Worm (Caenorhabditis elegans) whole organism, L4 larva: ENCODE measurements around the gene Y55F3AM.13.

Experiments
- F37D6.2 ChIP-seq: sonication (generic microtip); optimal IDR thresholded peaks from 2 replicates; lab custom pipeline; 2016; ENCODE audit warnings: mild to moderate bottlenecking, missing genetic modification characterization, missing compliant biosample characterization
- F44E2.7 ChIP-seq: fragments of 200-800 bp; sonication (Bioruptor generic); IDR thresholded peaks from 2 replicates; pipeline ENCODE4 v2.1.2; 2022; ENCODE audit warnings: missing genetic modification characterization, missing compliant biosample characterization
- T20F7.1 ChIP-seq: fragments of 200-800 bp; sonication (Bioruptor generic); optimal IDR thresholded peaks from 2 replicates; lab custom pipeline; 2018; ENCODE audit warnings: mild to moderate bottlenecking, missing genetic modification characterization, missing compliant biosample characterization
- Y75B8A.6 ChIP-seq: fragments of 200-800 bp; sonication (Bioruptor generic); IDR thresholded peaks from 2 replicates; pipeline ENCODE4 v1.3.6; 2022; ENCODE audit warnings: missing genetic modification reagents, missing genetic modification characterization, missing compliant biosample characterization
- aly-2 ChIP-seq: sonication (generic microtip); optimal IDR thresholded peaks from 2 replicates; lab custom pipeline; 2018; ENCODE audit warnings: missing biosample characterization, missing genetic modification characterization
- ama-1 ChIP-seq: fragments of 150-350 bp; optimal IDR thresholded peaks from 2 replicates; lab custom pipeline; 2014; ENCODE audit warnings: inconsistent platforms, mixed read lengths
- arid-1 ChIP-seq: fragments of 200-800 bp; sonication (Bioruptor generic); conservative IDR thresholded peaks from 2 replicates; pipeline ENCODE4 v1.3.6; 2022; ENCODE audit warnings: missing genetic modification reagents, missing genetic modification characterization, missing compliant biosample characterization
- attf-4 ChIP-seq: sonication (generic microtip); optimal IDR thresholded peaks from 3 replicates; lab custom pipeline; 2017; ENCODE audit warnings: missing biosample characterization, missing genetic modification characterization
- ceh-20 ChIP-seq: fragments of 200-800 bp; sonication (Bioruptor generic); IDR thresholded peaks from 2 replicates; pipeline ENCODE4 v1.3.6; 2022; ENCODE audit warnings: missing genetic modification reagents, missing genetic modification characterization, missing compliant biosample characterization
- ceh-28 ChIP-seq: fragments of 150-350 bp; optimal IDR thresholded peaks from 2 replicates; lab custom pipeline; 2014; ENCODE audit warnings: missing biosample characterization, missing genetic modification reagents, missing genetic modification characterization
- ceh-32 ChIP-seq: sonication (generic microtip); optimal IDR thresholded peaks from 2 replicates; lab custom pipeline; 2016; ENCODE audit warnings: mild to moderate bottlenecking, missing genetic modification characterization, missing compliant biosample characterization; ENCODE audit not compliant: poor library complexity
- ceh-82 ChIP-seq: sonication (generic microtip); optimal IDR thresholded peaks from 2 replicates; lab custom pipeline; 2017; ENCODE audit warnings: missing biosample characterization, missing genetic modification characterization
- cey-2 ChIP-seq: sonication (generic microtip); optimal IDR thresholded peaks from 3 replicates; lab custom pipeline; 2017; ENCODE audit warnings: missing genetic modification characterization, mild to moderate bottlenecking, missing compliant biosample characterization, antibody characterized with exemption, borderline replicate concordance; ENCODE audit not compliant: insufficient read depth
- ctbp-1 ChIP-seq: fragments of 200-800 bp; sonication (Bioruptor generic); IDR thresholded peaks from 2 replicates; pipeline ENCODE4 v1.3.6; 2022; ENCODE audit warnings: missing genetic modification reagents, missing genetic modification characterization, missing compliant biosample characterization
- daf-16 ChIP-seq, 3 experiments: sonication (generic microtip); optimal IDR thresholded peaks; 2 replicates each; lab custom pipeline; 2016 to 2017; ENCODE audit warnings: missing genetic modification characterization in 3 of 3, missing genetic modification reagents in 3 of 3, mild to moderate bottlenecking in 2 of 3, missing compliant biosample characterization in 2 of 3, missing biosample characterization in 1 of 3, moderate library complexity in 1 of 3
- dmd-8 ChIP-seq: fragments of 200-800 bp; sonication (Bioruptor generic); IDR thresholded peaks from 2 replicates; pipeline ENCODE4 v1.3.6; 2022; ENCODE audit warnings: missing genetic modification characterization, missing compliant biosample characterization
- dmd-9 ChIP-seq: fragments of 200-800 bp; sonication (Bioruptor generic); IDR thresholded peaks from 2 replicates; pipeline ENCODE4 v1.3.6; 2022; ENCODE audit warnings: missing genetic modification reagents, missing genetic modification characterization, missing compliant biosample characterization
- egl-27 ChIP-seq: sonication (generic microtip); optimal IDR thresholded peaks from 3 replicates; lab custom pipeline; 2017; ENCODE audit warnings: missing biosample characterization, missing genetic modification reagents, missing genetic modification characterization
- egl-43 ChIP-seq: fragments of 200-800 bp; sonication (Bioruptor generic); IDR thresholded peaks from 2 replicates; pipeline ENCODE4 v1.3.6; 2022; ENCODE audit warnings: missing genetic modification reagents, missing genetic modification characterization, missing compliant biosample characterization
- gei-8 ChIP-seq: fragments of 200-800 bp; sonication (Bioruptor generic); optimal IDR thresholded peaks from 2 replicates; lab custom pipeline; 2018; ENCODE audit warnings: mild to moderate bottlenecking, missing genetic modification characterization, missing compliant biosample characterization
- hif-1 ChIP-seq, 2 experiments: sonication (generic microtip); optimal IDR thresholded peaks; 2 replicates each; lab custom pipeline; 2016 to 2017; ENCODE audit warnings: missing compliant biosample characterization in 2 of 2, missing genetic modification characterization in 2 of 2, missing genetic modification reagents in 2 of 2, missing genotype in 2 of 2, mild to moderate bottlenecking in 1 of 2
- lim-7 ChIP-seq: fragments of 200-800 bp; sonication (Bioruptor generic); IDR thresholded peaks from 2 replicates; pipeline ENCODE4 v1.3.6; 2022; ENCODE audit warnings: missing genetic modification characterization, missing compliant biosample characterization
- lin-1 ChIP-seq: fragments of 200-800 bp; sonication (Bioruptor generic); IDR thresholded peaks from 2 replicates; pipeline ENCODE4 v1.3.6; 2022; ENCODE audit warnings: missing genetic modification reagents, missing genetic modification characterization, missing compliant biosample characterization
- lin-13 ChIP-seq: fragments of 150-350 bp; optimal IDR thresholded peaks from 2 replicates; lab custom pipeline; 2014; ENCODE audit warnings: missing biosample characterization, missing genetic modification reagents, missing genetic modification characterization
- lin-15B ChIP-seq: fragments of 150-350 bp; sonication (generic microtip); optimal IDR thresholded peaks from 3 replicates; lab custom pipeline; 2014; ENCODE audit warnings: missing biosample characterization, missing genetic modification characterization
- lin-39 ChIP-seq: fragments of 150-350 bp; optimal IDR thresholded peaks from 2 replicates; lab custom pipeline; 2014; ENCODE audit warnings: missing biosample characterization, missing genetic modification reagents, missing genetic modification characterization
- lsy-2 ChIP-seq, 2 experiments: fragments of 150-350 bp in 1 of 2; sonication (generic microtip) in 1 of 2; optimal IDR thresholded peaks; 2 replicates each; lab custom pipeline; 2014 to 2017; ENCODE audit warnings: missing biosample characterization in 2 of 2, missing genetic modification characterization in 2 of 2
- mdt-29 ChIP-seq: fragments of 200-800 bp; sonication (Bioruptor generic); IDR thresholded peaks from 2 replicates; pipeline ENCODE4 v1.3.6; 2022; ENCODE audit warnings: missing genetic modification reagents, missing genetic modification characterization, missing compliant biosample characterization
- mep-1 ChIP-seq: fragments of 150-350 bp; sonication (generic microtip); optimal IDR thresholded peaks from 3 replicates; lab custom pipeline; 2014; ENCODE audit warnings: missing biosample characterization, missing genetic modification characterization
- mxl-2 ChIP-seq: fragments of 200-800 bp; sonication (Bioruptor generic); conservative IDR thresholded peaks from 2 replicates; pipeline ENCODE4 v1.3.6; 2022; ENCODE audit warnings: missing genetic modification reagents, missing genetic modification characterization, missing compliant biosample characterization
- nhr-102 ChIP-seq: sonication (generic microtip); optimal IDR thresholded peaks from 2 replicates; lab custom pipeline; 2016; ENCODE audit warnings: mild to moderate bottlenecking, missing genetic modification characterization, moderate library complexity, missing compliant biosample characterization
- nhr-25 ChIP-seq: sonication (generic microtip); optimal IDR thresholded peaks from 2 replicates; lab custom pipeline; 2017; ENCODE audit warnings: missing genetic modification characterization, mild to moderate bottlenecking, missing compliant biosample characterization, antibody characterized with exemption, moderate library complexity, borderline replicate concordance; ENCODE audit not compliant: insufficient read depth
- nhr-28 ChIP-seq: fragments of 150-350 bp; optimal IDR thresholded peaks from 2 replicates; lab custom pipeline; 2014; ENCODE audit warnings: missing biosample characterization, missing genetic modification characterization
- nhr-41 ChIP-seq: fragments of 200-800 bp; sonication (Bioruptor generic); IDR thresholded peaks from 2 replicates; pipeline ENCODE4 v1.3.6; 2022; ENCODE audit warnings: missing genetic modification reagents, missing genetic modification characterization, missing compliant biosample characterization
- nhr-6 ChIP-seq: fragments of 150-350 bp; optimal IDR thresholded peaks from 2 replicates; lab custom pipeline; 2014; ENCODE audit warnings: missing biosample characterization, missing genetic modification characterization
- nhr-77 ChIP-seq: fragments of 150-350 bp; optimal IDR thresholded peaks from 2 replicates; lab custom pipeline; 2014; ENCODE audit warnings: missing biosample characterization, missing genetic modification characterization
- sdz-12 ChIP-seq: fragments of 200-800 bp; sonication (Bioruptor generic); optimal IDR thresholded peaks from 2 replicates; lab custom pipeline; 2018; ENCODE audit warnings: mild to moderate bottlenecking, missing genetic modification characterization, missing compliant biosample characterization
- skn-1 ChIP-seq: fragments of 150-350 bp; optimal IDR thresholded peaks from 2 replicates; lab custom pipeline; 2014; ENCODE audit warnings: missing biosample characterization, missing genetic modification characterization
- snpc-1.2 ChIP-seq: fragments of 200-800 bp; sonication (Bioruptor generic); IDR thresholded peaks from 2 replicates; pipeline ENCODE4 v1.3.6; 2022; ENCODE audit warnings: missing genetic modification reagents, missing genetic modification characterization, missing compliant biosample characterization
- snpc-4 ChIP-seq: fragments of 150-350 bp; optimal IDR thresholded peaks from 2 replicates; lab custom pipeline; 2014; ENCODE audit warnings: missing biosample characterization, missing genetic modification characterization
- spr-3 ChIP-seq: fragments of 200-800 bp; sonication (Bioruptor generic); optimal IDR thresholded peaks from 2 replicates; lab custom pipeline; 2018; ENCODE audit warnings: mild to moderate bottlenecking, missing genetic modification characterization, missing compliant biosample characterization
- tag-97 ChIP-seq: fragments of 200-800 bp; sonication (Bioruptor generic); IDR thresholded peaks from 2 replicates; pipeline ENCODE4 v1.3.6; 2022; ENCODE audit warnings: missing genetic modification characterization, missing compliant biosample characterization
- tra-1 ChIP-seq: fragments of 200-800 bp; sonication (Bioruptor generic); IDR thresholded peaks from 2 replicates; pipeline ENCODE4 v1.3.6; 2022; ENCODE audit warnings: missing genetic modification reagents, missing genetic modification characterization, missing compliant biosample characterization
- unc-39 ChIP-seq: sonication (generic microtip); optimal IDR thresholded peaks from 2 replicates; lab custom pipeline; 2017; ENCODE audit warnings: missing biosample characterization, missing genetic modification characterization
- unc-62 ChIP-seq, 3 experiments: fragments of 150-350 bp in 1 of 3; sonication (generic microtip); optimal IDR thresholded peaks in 2 of 3; peaks in 1 of 3; 1 replicate in 1 of 3; 2 replicates in 2 of 3; lab custom pipeline; 2014 to 2017; ENCODE audit warnings: missing biosample characterization in 3 of 3, missing genetic modification characterization in 3 of 3, missing genetic modification reagents in 3 of 3, missing genotype in 1 of 3
- zag-1 ChIP-seq: fragments of 150-350 bp; optimal IDR thresholded peaks from 2 replicates; lab custom pipeline; 2014; ENCODE audit warnings: missing biosample characterization, missing genetic modification characterization
- zfp-2 ChIP-seq: sonication (generic microtip); optimal IDR thresholded peaks from 2 replicates; lab custom pipeline; 2016; ENCODE audit warnings: mild to moderate bottlenecking, missing genetic modification characterization, missing compliant biosample characterization
- zfp-3 ChIP-seq: fragments of 200-800 bp; sonication (Bioruptor generic); conservative IDR thresholded peaks from 2 replicates; pipeline ENCODE4 v1.3.6; 2022; ENCODE audit warnings: missing genetic modification reagents, missing genetic modification characterization, missing compliant biosample characterization

Y55F3AM.13 gene

ce11 chrIV:1093870-1094564, 37.9 kb upstream of the Y55F3AM.13 start, which contains the start of the genes cct-8 and Y55F3AR.2 (continued):
- TF ChIP-seq nhr-41 (GFP tag; lab: Robert Waterston, UW): peak; percentile 76; the same call in 1 of the 2 replicates
- TF ChIP-seq egl-27 (tag; lab: Kevin White, UChicago): no peak
- TF ChIP-seq zfp-3 (GFP tag; lab: Robert Waterston, UW): peak; percentile 99
- TF ChIP-seq nhr-28: peak; percentile 79
- peak; percentile 85 for TF ChIP-seq zfp-2
- TF ChIP-seq mxl-2 (GFP tag; lab: Robert Waterston, UW): peak; percentile 74
- no peak for TF ChIP-seq aly-2 (tag; lab: Kevin White, UChicago)
- peak; percentile 85 to 93 for TF ChIP-seq hif-1 (tag; optimal IDR thresholded peaks at IDR 0.05; lab: Kevin White, UChicago)
- no peak for TF ChIP-seq attf-4
- TF ChIP-seq lin-15B (tag; lab: Kevin White, UChicago): peak; percentile 81
- TF ChIP-seq gei-8 (GFP tag; lab: Kevin White, UChicago): peak; percentile 63
- peak; percentile 78 for TF ChIP-seq ceh-32
- peak; percentile 98 for TF ChIP-seq arid-1 (GFP tag; lab: Robert Waterston, UW)
- peak; percentile 97 for TF ChIP-seq ctbp-1
- peak in 1 of 2 experiments; percentile 100 for TF ChIP-seq unc-62 (GFP tag; optimal IDR thresholded peaks at IDR 0.05 in 1 of 2; lab: Kevin White, UChicago)
- TF ChIP-seq unc-62 (tag; optimal IDR thresholded peaks at IDR 0.05; lab: Kevin White, UChicago): peak; percentile 17
- peak; percentile 55; the same call in 1 of the 2 replicates for TF ChIP-seq lim-7 (GFP tag; lab: Robert Waterston, UW)
- peak; percentile 31 for TF ChIP-seq snpc-4 (tag; lab: Kevin White, UChicago)
- TF ChIP-seq sdz-12 (GFP tag; lab: Kevin White, UChicago): peak; percentile 92
- no peak for TF ChIP-seq ceh-28 (tag; lab: Kevin White, UChicago)
- TF ChIP-seq daf-16 (GFP tag; optimal IDR thresholded peaks at IDR 0.05; lab: Kevin White, UChicago): peak; percentile 58 to 95
- peak; percentile 82 for TF ChIP-seq daf-16 (tag; optimal IDR thresholded peaks at IDR 0.05; lab: Kevin White, UChicago)
- TF ChIP-seq lin-1 (GFP tag; lab: Robert Waterston, UW): peak; percentile 92
- peak; percentile 96 for TF ChIP-seq egl-43 (GFP tag; lab: Robert Waterston, UW)
- TF ChIP-seq tra-1: peak; percentile 97
- peak; percentile 99 for TF ChIP-seq mep-1 (tag; lab: Kevin White, UChicago)
- TF ChIP-seq lin-39 (tag; lab: Kevin White, UChicago): peak; percentile 82
- 0 out of 2 replicates have a peak, but pooled peaks have one; percentile 72 for TF ChIP-seq F44E2.7
- TF ChIP-seq lsy-2 (tag; optimal IDR thresholded peaks at IDR 0.05; lab: Kevin White, UChicago): peak; percentile 99 to 100
- peak; percentile 97 for TF ChIP-seq nhr-102
- peak; percentile 94 for TF ChIP-seq Y75B8A.6 (GFP tag; lab: Robert Waterston, UW)
- peak; percentile 98 for TF ChIP-seq mdt-29 (GFP tag; lab: Robert Waterston, UW)
- TF ChIP-seq nhr-25 (tag; lab: Kevin White, UChicago): peak; percentile 81
- TF ChIP-seq ceh-82: no peak
- TF ChIP-seq spr-3 (GFP tag; lab: Kevin White, UChicago): peak; percentile 99
- peak; percentile 94 for TF ChIP-seq nhr-77 (tag; lab: Kevin White, UChicago)
- TF ChIP-seq zag-1 (tag; lab: Kevin White, UChicago): peak; percentile 34
- TF ChIP-seq ama-1: peak; percentile 86
- TF ChIP-seq snpc-1.2: peak; percentile 87
- TF ChIP-seq nhr-6: peak; percentile 93
- TF ChIP-seq skn-1 (tag; lab: Kevin White, UChicago): no peak
- no peak for TF ChIP-seq tag-97 (GFP tag; lab: Robert Waterston, UW)
- TF ChIP-seq cey-2 (tag; lab: Kevin White, UChicago): peak; percentile 63
- peak; percentile 99 for TF ChIP-seq ceh-20 (GFP tag; lab: Robert Waterston, UW)
- peak; percentile 94 for TF ChIP-seq F37D6.2 (tag; lab: Kevin White, UChicago)
- peak; percentile 98 for TF ChIP-seq dmd-9 (GFP tag; lab: Robert Waterston, UW)
- no peak for TF ChIP-seq unc-39
- TF ChIP-seq T20F7.1 (GFP tag; lab: Kevin White, UChicago): peak; percentile 97
- peak; percentile 95 for TF ChIP-seq lin-13 (GFP tag; lab: Kevin White, UChicago)
- TF ChIP-seq dmd-8 (GFP tag; lab: Robert Waterston, UW): no peak
